Fruit fly (Drosophila melanogaster) whole organism, embryonic: ENCODE measurements around the gene CG7879.

Experiments used
- Adf1 ChIP-seq: fragments of 200-800 bp; sonication (Bioruptor generic); IDR thresholded peaks from 2 replicates; pipeline ENCODE4 v1.3.6; 2022; ENCODE audit warnings: missing biosample characterization, missing genetic modification characterization
- Awh ChIP-seq: fragments of 200-800 bp; sonication (Bioruptor generic); IDR thresholded peaks from 2 replicates; pipeline ENCODE4, ENCODE4 v1.3.6; 2022; ENCODE audit warnings: missing biosample characterization, missing genetic modification characterization
- BEAF-32 ChIP-seq: fragments of 200-800 bp; sonication (Bioruptor generic); optimal IDR thresholded peaks from 3 replicates; lab custom pipeline; 2017; ENCODE audit warnings: missing biosample characterization, missing genetic modification characterization, mild to moderate bottlenecking, moderate library complexity, missing genetic modification reagents
- Bteb2 ChIP-seq: fragments of 200-800 bp; sonication (Bioruptor generic); optimal IDR thresholded peaks from 2 replicates; lab custom pipeline; 2016; ENCODE audit warnings: missing biosample characterization, missing genetic modification characterization
- CG10267 ChIP-seq: fragments of 200-800 bp; sonication (Bioruptor generic); optimal IDR thresholded peaks from 2 replicates; lab custom pipeline; 2018; ENCODE audit warnings: missing biosample characterization, mild to moderate bottlenecking, missing genetic modification characterization, moderate library complexity
- CG11093 ChIP-seq: fragments of 200-800 bp; sonication (Bioruptor generic); IDR thresholded peaks from 3 replicates; pipeline ENCODE4 v1.3.6; 2022; ENCODE audit warnings: missing biosample characterization, missing genetic modification characterization
- CG11398 ChIP-seq: fragments of 200-800 bp; sonication (Bioruptor generic); optimal IDR thresholded peaks from 2 replicates; lab custom pipeline; 2016; ENCODE audit warnings: missing biosample characterization, missing genetic modification characterization
- CG12155 ChIP-seq: fragments of 200-800 bp; sonication (Bioruptor generic); optimal IDR thresholded peaks from 3 replicates; lab custom pipeline; 2016; ENCODE audit warnings: missing biosample characterization, missing genetic modification characterization
- CG1602 ChIP-seq: fragments of 200-800 bp; sonication (Bioruptor generic); optimal IDR thresholded peaks from 3 replicates; lab custom pipeline; 2016; ENCODE audit warnings: missing biosample characterization, missing genetic modification characterization
- CG18262 ChIP-seq: fragments of 200-800 bp; optimal IDR thresholded peaks from 3 replicates; lab custom pipeline; 2019; ENCODE audit warnings: missing biosample characterization, mild to moderate bottlenecking, missing genetic modification characterization, moderate library complexity
- CG2129 ChIP-seq: fragments of 200-800 bp; sonication (Bioruptor generic); IDR thresholded peaks from 2 replicates; pipeline ENCODE4 v1.3.6; 2022; ENCODE audit warnings: missing biosample characterization, missing genetic modification characterization; ENCODE audit not compliant: partially characterized antibody
- CG2889 ChIP-seq: fragments of 200-800 bp; sonication (Bioruptor generic); IDR thresholded peaks from 3 replicates; pipeline ENCODE4 v1.3.6; 2022; ENCODE audit warnings: missing biosample characterization, missing genetic modification characterization
- CG32767 ChIP-seq: fragments of 200-800 bp; sonication (Bioruptor generic); IDR thresholded peaks from 2 replicates; pipeline ENCODE4 v1.3.6; 2022; ENCODE audit warnings: missing biosample characterization, missing genetic modification characterization
- CG34224 ChIP-seq: fragments of 200-800 bp; sonication (Bioruptor generic); IDR thresholded peaks from 3 replicates; pipeline ENCODE4 v1.3.6; 2022; ENCODE audit warnings: missing biosample characterization, missing genetic modification characterization; ENCODE audit not compliant: partially characterized antibody
- CG34422 ChIP-seq: fragments of 200-800 bp; sonication (Bioruptor generic); IDR thresholded peaks from 3 replicates; pipeline ENCODE4 v1.3.6; 2022; ENCODE audit warnings: missing biosample characterization, missing genetic modification characterization
- CG42726 ChIP-seq: fragments of 200-800 bp; sonication (Bioruptor generic); IDR thresholded peaks from 2 replicates; pipeline ENCODE4 v1.3.6; 2022; ENCODE audit warnings: missing biosample characterization, missing genetic modification characterization; ENCODE audit not compliant: partially characterized antibody
- CG6272 ChIP-seq: fragments of 200-800 bp; sonication (Bioruptor generic); IDR thresholded peaks from 2 replicates; pipeline ENCODE4 v1.3.6; 2022; ENCODE audit warnings: missing biosample characterization, missing genetic modification characterization
- CG8359 ChIP-seq: fragments of 200-800 bp; sonication (Bioruptor generic); optimal IDR thresholded peaks from 2 replicates; lab custom pipeline; 2017; ENCODE audit warnings: missing biosample characterization, mild to moderate bottlenecking, missing genetic modification characterization, borderline replicate concordance
- CG9215 ChIP-seq: fragments of 200-800 bp; sonication (Bioruptor generic); IDR thresholded peaks from 2 replicates; pipeline ENCODE4 v1.3.6; 2022; ENCODE audit warnings: missing biosample characterization, missing genetic modification characterization
- CG9817 ChIP-seq: fragments of 200-800 bp; sonication (Bioruptor generic); optimal IDR thresholded peaks from 2 replicates; lab custom pipeline; 2018; ENCODE audit warnings: missing biosample characterization, mild to moderate bottlenecking, missing genetic modification characterization, moderate library complexity
- Deaf1 ChIP-seq: fragments of 200-800 bp; optimal IDR thresholded peaks from 3 replicates; lab custom pipeline; 2019; ENCODE audit warnings: missing biosample characterization, mild to moderate bottlenecking, missing genetic modification characterization, moderate library complexity
- Dek ChIP-seq: fragments of 200-800 bp; sonication (Bioruptor generic); optimal IDR thresholded peaks from 3 replicates; lab custom pipeline; 2019; ENCODE audit warnings: missing biosample characterization, mild to moderate bottlenecking, missing genetic modification characterization, moderate library complexity
- Dp ChIP-seq: fragments of 200-800 bp; sonication (Bioruptor generic); optimal IDR thresholded peaks from 2 replicates; lab custom pipeline; 2018; ENCODE audit warnings: missing biosample characterization, mild to moderate bottlenecking, missing genetic modification characterization, moderate library complexity
- Hmx ChIP-seq: fragments of 200-800 bp; sonication (Bioruptor generic); optimal IDR thresholded peaks from 2 replicates; lab custom pipeline; 2016; ENCODE audit warnings: missing biosample characterization, missing genetic modification characterization
- Kr ChIP-seq: fragments of 200-800 bp; sonication (Bioruptor generic); optimal IDR thresholded peaks from 2 replicates; lab custom pipeline; 2017; ENCODE audit warnings: missing biosample characterization, mild to moderate bottlenecking, missing genetic modification characterization
- MTF-1 ChIP-seq: fragments of 200-800 bp; sonication (Bioruptor generic); optimal IDR thresholded peaks from 2 replicates; lab custom pipeline; 2018; ENCODE audit warnings: missing biosample characterization, mild to moderate bottlenecking, missing genetic modification characterization, borderline replicate concordance
- Meics ChIP-seq: fragments of 200-800 bp; sonication (Bioruptor generic); optimal IDR thresholded peaks from 2 replicates; lab custom pipeline; 2017; ENCODE audit warnings: missing biosample characterization, mild to moderate bottlenecking, missing genetic modification characterization
- Neu2 ChIP-seq: fragments of 200-800 bp; sonication (Bioruptor generic); optimal IDR thresholded peaks from 3 replicates; lab custom pipeline; 2016; ENCODE audit warnings: missing biosample characterization, missing genetic modification characterization, borderline replicate concordance
- Sin3A ChIP-seq: fragments of >200 bp; optimal IDR thresholded peaks from 2 replicates; lab custom pipeline; 2018
- bowl ChIP-seq: fragments of 200-800 bp; sonication (Bioruptor generic); IDR thresholded peaks from 2 replicates; pipeline ENCODE4 v1.3.6; 2022; ENCODE audit warnings: missing biosample characterization, missing genetic modification characterization
- exex ChIP-seq: fragments of 200-800 bp; sonication (Bioruptor generic); optimal IDR thresholded peaks from 4 replicates; lab custom pipeline; 2018; ENCODE audit warnings: missing biosample characterization, mild to moderate bottlenecking, missing genetic modification characterization, moderate library complexity
- gcm2 ChIP-seq: fragments of 200-800 bp; sonication (Bioruptor generic); optimal IDR thresholded peaks from 2 replicates; lab custom pipeline; 2016; ENCODE audit warnings: missing biosample characterization, missing genetic modification characterization
- grn ChIP-seq: fragments of 200-800 bp; sonication (Bioruptor generic); optimal IDR thresholded peaks from 3 replicates; lab custom pipeline; 2017; ENCODE audit warnings: missing biosample characterization, missing genetic modification characterization
- ken ChIP-seq: fragments of 200-800 bp; sonication (Bioruptor generic); IDR thresholded peaks from 3 replicates; pipeline ENCODE4 v1.3.6; 2022; ENCODE audit warnings: missing biosample characterization, missing genetic modification characterization
- lab ChIP-seq: fragments of 200-800 bp; sonication (Bioruptor generic); optimal IDR thresholded peaks from 3 replicates; lab custom pipeline; 2017; ENCODE audit warnings: missing biosample characterization, missing genetic modification characterization, mild to moderate bottlenecking, moderate library complexity, missing genetic modification reagents
- luna ChIP-seq: fragments of 200-800 bp; sonication (Bioruptor generic); optimal IDR thresholded peaks from 2 replicates; lab custom pipeline; 2016; ENCODE audit warnings: missing biosample characterization, missing genetic modification characterization
- mirr ChIP-seq: fragments of 200-800 bp; sonication (Bioruptor generic); optimal IDR thresholded peaks from 3 replicates; lab custom pipeline; 2018; ENCODE audit warnings: missing biosample characterization, mild to moderate bottlenecking, missing genetic modification characterization
- nom ChIP-seq: fragments of 200-800 bp; sonication (Bioruptor generic); optimal IDR thresholded peaks from 2 replicates; lab custom pipeline; 2017; ENCODE audit warnings: missing biosample characterization, missing genetic modification characterization, mild to moderate bottlenecking, moderate library complexity, missing genetic modification reagents
- oc ChIP-seq: fragments of 200-800 bp; sonication (Bioruptor generic); optimal IDR thresholded peaks from 2 replicates; lab custom pipeline; 2018; ENCODE audit warnings: missing biosample characterization, mild to moderate bottlenecking, missing genetic modification characterization, moderate library complexity
- pho ChIP-seq: fragments of 200-800 bp; sonication (Bioruptor generic); optimal IDR thresholded peaks from 2 replicates; lab custom pipeline; 2016; ENCODE audit warnings: missing biosample characterization, missing genetic modification characterization
- phol ChIP-seq: fragments of 200-800 bp; sonication (Bioruptor generic); optimal IDR thresholded peaks from 3 replicates; lab custom pipeline; 2018; ENCODE audit warnings: missing biosample characterization, mild to moderate bottlenecking, missing genetic modification characterization, moderate library complexity
- ranshi ChIP-seq: fragments of 200-800 bp; sonication (Bioruptor generic); IDR thresholded peaks from 2 replicates; pipeline ENCODE4 v1.3.6; 2022; ENCODE audit warnings: missing biosample characterization, missing genetic modification characterization
- row ChIP-seq: fragments of 200-800 bp; sonication (Bioruptor generic); IDR thresholded peaks from 3 replicates; pipeline ENCODE4 v1.3.6; 2022; ENCODE audit warnings: missing biosample characterization, missing genetic modification characterization
- sna ChIP-seq: fragments of 200-800 bp; sonication (Bioruptor generic); IDR thresholded peaks from 2 replicates; pipeline ENCODE4 v1.3.6; 2022; ENCODE audit warnings: missing biosample characterization, missing genetic modification characterization; ENCODE audit not compliant: partially characterized antibody
- sr ChIP-seq: fragments of 200-800 bp; sonication (Bioruptor generic); IDR thresholded peaks from 3 replicates; pipeline ENCODE4 v1.3.6; 2022; ENCODE audit warnings: missing biosample characterization, missing genetic modification characterization
- tgo ChIP-seq: fragments of 200-800 bp; sonication (Bioruptor generic); IDR thresholded peaks from 3 replicates; pipeline ENCODE4 v1.3.6; 2022; ENCODE audit warnings: missing biosample characterization, missing genetic modification characterization
- tll ChIP-seq, 2 experiments: fragments of 200-800 bp in 1 of 2; fragments of >200 bp in 1 of 2; sonication (Bioruptor generic) in 1 of 2; optimal IDR thresholded peaks; 2 replicates each; lab custom pipeline; 2017 to 2019; ENCODE audit warnings: missing biosample characterization in 2 of 2, missing genetic modification characterization in 2 of 2, mild to moderate bottlenecking in 1 of 2, moderate library complexity in 1 of 2
- tup ChIP-seq: fragments of 200-800 bp; sonication (Bioruptor generic); optimal IDR thresholded peaks from 2 replicates; lab custom pipeline; 2016; ENCODE audit warnings: missing biosample characterization, mild to moderate bottlenecking, missing genetic modification characterization, moderate library complexity

Gene CG7879

DNA sequence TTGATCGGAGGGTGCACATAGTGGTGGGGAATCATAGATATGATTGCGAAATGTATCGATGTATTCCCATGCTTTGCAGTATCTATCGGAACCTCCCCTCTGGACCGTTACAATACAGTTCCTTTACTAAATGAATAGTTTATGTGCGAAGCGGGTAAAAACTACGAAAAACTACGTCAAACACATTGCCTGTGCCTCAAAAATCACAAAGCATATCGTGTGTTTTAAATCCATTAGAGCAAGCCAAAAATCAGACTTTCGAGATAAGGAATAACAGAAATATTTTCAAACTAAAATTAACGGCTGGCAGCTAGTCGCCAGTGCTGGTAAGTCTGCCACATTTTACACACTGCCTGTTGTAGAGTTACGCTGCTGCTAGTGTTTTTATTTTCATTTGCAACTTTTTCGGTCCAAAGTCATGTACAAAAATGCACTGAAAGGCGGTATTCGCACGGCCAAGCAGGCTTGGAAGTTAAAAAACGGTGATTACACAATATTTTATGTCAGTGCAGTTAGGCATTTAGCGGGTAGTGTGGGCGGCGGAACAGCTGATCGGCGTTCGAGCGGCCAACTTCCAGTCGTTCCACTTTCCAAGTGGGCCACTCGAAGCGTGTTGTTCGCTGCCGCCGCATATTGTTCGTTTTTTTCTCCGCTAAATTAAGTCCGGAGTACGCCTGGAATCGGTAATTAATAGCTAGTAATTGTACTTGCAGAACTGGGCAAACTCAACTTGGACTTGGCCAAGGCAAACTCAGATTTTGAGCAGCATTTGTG lies 50.9 kb downstream of the CG7879 start (continued):
- TF ChIP-seq CG6272 (GFP tag; lab: Robert Waterston, UW) = no peak
- TF ChIP-seq bowl (GFP tag; lab: Robert Waterston, UW) = no peak
- TF ChIP-seq MTF-1 (GFP tag; lab: Kevin White, UChicago) = peak; percentile 41
- TF ChIP-seq CG11398 (GFP tag; lab: Kevin White, UChicago) = peak; percentile 16
- peak; percentile 61 for TF ChIP-seq lab (GFP tag; lab: Kevin White, UChicago)
- TF ChIP-seq luna (GFP tag; lab: Kevin White, UChicago) = peak; percentile 64
- TF ChIP-seq Deaf1 (tag; lab: Kevin White, UChicago) = peak; percentile 16
- TF ChIP-seq ken (GFP tag; lab: Robert Waterston, UW) = peak; percentile 63; the same call in 2 of the 3 replicates
- peak; percentile 51 for TF ChIP-seq Dp (GFP tag; lab: Kevin White, UChicago)
- TF ChIP-seq CG9215 (GFP tag; lab: Robert Waterston, UW) = peak; percentile 25; the same call in 1 of the 2 replicates
- TF ChIP-seq Neu2 (GFP tag; lab: Kevin White, UChicago) = no peak
- TF ChIP-seq oc = no peak
- TF ChIP-seq grn (GFP tag; lab: Kevin White, UChicago) = peak; percentile 46
- TF ChIP-seq pho (GFP tag; lab: Kevin White, UChicago) = peak; percentile 52
- peak; percentile 73 for TF ChIP-seq CG12155 (GFP tag; lab: Kevin White, UChicago)
- TF ChIP-seq sna (GFP tag; lab: Robert Waterston, UW) = peak; percentile 65; the same call in 1 of the 2 replicates
- 0 out of 2 replicates have a peak, but pooled peaks have one; percentile 41 for TF ChIP-seq CG32767 (GFP tag; lab: Robert Waterston, UW)
- TF ChIP-seq CG42726 (GFP tag; lab: Robert Waterston, UW) = peak; percentile 83
- TF ChIP-seq Kr = no peak
- peak; percentile 53 for TF ChIP-seq CG2129 (GFP tag; lab: Robert Waterston, UW)
- TF ChIP-seq tgo (GFP tag; lab: Robert Waterston, UW) = peak; percentile 55
- TF ChIP-seq row = peak; percentile 56
- peak; percentile 51; the same call in 1 of the 3 replicates for TF ChIP-seq CG34422 (GFP tag; lab: Robert Waterston, UW)
- no peak for TF ChIP-seq gcm2 (GFP tag; lab: Kevin White, UChicago)
- no peak for TF ChIP-seq Dek (tag; lab: Kevin White, UChicago)
- TF ChIP-seq CG8359 (GFP tag; lab: Kevin White, UChicago) = no peak
- TF ChIP-seq sr (GFP tag; lab: Robert Waterston, UW) = peak; percentile 96
- TF ChIP-seq Hmx (GFP tag; lab: Kevin White, UChicago) = peak; percentile 12
- peak; percentile 16 for TF ChIP-seq mirr (GFP tag; lab: Kevin White, UChicago)
- peak; percentile 19 to 62 for TF ChIP-seq tll (GFP tag; optimal IDR thresholded peaks at IDR 0.05; lab: Kevin White, UChicago)
- peak; percentile 32 for TF ChIP-seq Bteb2 (GFP tag; lab: Kevin White, UChicago)
- no peak for TF ChIP-seq CG9817
- peak; percentile 43; the same call in 1 of the 3 replicates for TF ChIP-seq CG2889 (GFP tag; lab: Robert Waterston, UW)
- no peak for TF ChIP-seq CG11093 (GFP tag; lab: Robert Waterston, UW)
- peak; percentile 96 for TF ChIP-seq Sin3A (lab: Kevin White, UChicago)
- peak; percentile 47 for TF ChIP-seq CG1602 (GFP tag; lab: Kevin White, UChicago)
- peak; percentile 59 for TF ChIP-seq tup (GFP tag; lab: Kevin White, UChicago)
- TF ChIP-seq CG18262 = peak; percentile 21
- peak; percentile 97 for TF ChIP-seq CG10267 (tag; lab: Kevin White, UChicago)
- TF ChIP-seq Awh (GFP tag; lab: Robert Waterston, UW) = 0 out of 2 replicates have a peak, but pooled peaks have one; percentile 43
- TF ChIP-seq CG34224 (GFP tag; lab: Robert Waterston, UW) = peak; percentile 48
- peak; percentile 67 for TF ChIP-seq nom (GFP tag; lab: Kevin White, UChicago)
- TF ChIP-seq BEAF-32 = peak; percentile 94
- no peak; the same call in 1 of the 2 replicates for TF ChIP-seq Adf1 (GFP tag; lab: Robert Waterston, UW)
- peak; percentile 5 for TF ChIP-seq exex (tag; lab: Kevin White, UChicago)
- TF ChIP-seq phol = peak; percentile 66
- TF ChIP-seq Meics = no peak
- peak; percentile 62 for TF ChIP-seq ranshi (GFP tag; lab: Robert Waterston, UW)
